Worm (Caenorhabditis elegans): Measurements from ENCODE around the gene F18G5.1.

DNA sequence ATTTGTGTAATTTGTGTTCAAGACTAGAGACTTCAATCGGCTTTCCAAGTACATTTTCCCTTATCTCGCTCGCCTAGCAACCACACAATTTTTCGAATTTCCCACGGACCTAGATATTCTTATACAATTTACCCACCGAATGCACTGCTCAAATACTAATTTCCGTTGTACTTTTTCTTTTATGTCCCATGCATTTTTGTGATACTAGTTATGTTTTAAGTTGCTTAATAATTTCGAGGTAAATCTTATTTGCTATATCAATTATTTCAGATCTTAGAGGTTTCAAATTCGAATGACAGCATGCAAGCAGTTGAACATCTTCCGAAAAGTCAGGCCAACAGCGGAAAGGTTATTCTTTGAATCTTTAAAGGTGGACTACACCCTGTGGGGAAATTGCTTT is at the start of gene F18G5.1:
- TF ChIP-seq tbx-37 (GFP tag; conservative IDR thresholded peaks at IDR 0.05) (no peak), ama-1 (optimal IDR thresholded peaks at IDR 0.05) (no peak), F13C5.2 (tag; optimal IDR thresholded peaks at IDR 0.05) (no peak), flt-1 (GFP tag; IDR thresholded peaks at IDR 0.05) (no peak), sea-1 (GFP tag; conservative IDR thresholded peaks at IDR 0.05) (no peak)

Measured in whole organism, early embryonic.